Fruit fly (Drosophila melanogaster): ENCODE results near the gene CG8565.

Gene CG8565

dm6 chrX:15867863-15868262 is 30.2 kb downstream of the CG8565 start, which contains the start of gene Gapdh2 (continued):
- TF ChIP-seq Doc2 (GFP tag; IDR thresholded peaks at IDR 0.05), result no peak; the same call in 1 of the 2 replicates
- peak; percentile 99 for TF ChIP-seq grau (tag; optimal IDR thresholded peaks at IDR 0.05)
- peak; percentile 90 for TF ChIP-seq CG30020 (tag; optimal IDR thresholded peaks at IDR 0.05)
- TF ChIP-seq ab (GFP tag; optimal IDR thresholded peaks at IDR 0.05), result peak; percentile 88
- TF ChIP-seq al (GFP tag; IDR thresholded peaks at IDR 0.05), result peak; percentile 98
- TF ChIP-seq sc (optimal IDR thresholded peaks at IDR 0.05), result no peak
- peak; percentile 96 for TF ChIP-seq sc (GFP tag; optimal IDR thresholded peaks at IDR 0.05)
- peak; percentile 96; the same call in 1 of the 2 replicates for TF ChIP-seq Lim3 (GFP tag; IDR thresholded peaks at IDR 0.05)
- peak; percentile 95 for TF ChIP-seq chn (GFP tag; optimal IDR thresholded peaks at IDR 0.05)
- TF ChIP-seq dysf (GFP tag; IDR thresholded peaks at IDR 0.05), result peak; percentile 99
- TF ChIP-seq CG10431 (GFP tag; optimal IDR thresholded peaks at IDR 0.05), result peak; percentile 98
- TF ChIP-seq kah (GFP tag; optimal IDR thresholded peaks at IDR 0.05), result peak; percentile 99
- TF ChIP-seq amos (GFP tag; IDR thresholded peaks at IDR 0.05; ENCODE audit: partially characterized antibody), result no peak; the same call in 1 of the 2 replicates
- TF ChIP-seq CG10147 (GFP tag; optimal IDR thresholded peaks at IDR 0.05), result peak; percentile 100
- TF ChIP-seq CG12236 (GFP tag; optimal IDR thresholded peaks at IDR 0.05), result peak; percentile 94
- TF ChIP-seq CG11247 (GFP tag; IDR thresholded peaks at IDR 0.05), result peak; percentile 98
- no peak for TF ChIP-seq hb (GFP tag; IDR thresholded peaks at IDR 0.05; ENCODE audit: partially characterized antibody)
- TF ChIP-seq grn (GFP tag; optimal IDR thresholded peaks at IDR 0.05), result peak; percentile 91
- TF ChIP-seq CG4854 (GFP tag; optimal IDR thresholded peaks at IDR 0.05), result peak; percentile 98
- 0 out of 4 replicates have a peak, but pooled peaks have one; percentile 46 for TF ChIP-seq chinmo (GFP tag; IDR thresholded peaks at IDR 0.05; ENCODE audit: partially characterized antibody)
- TF ChIP-seq ken (GFP tag; IDR thresholded peaks at IDR 0.05), result peak; percentile 98; the same call in 2 of the 3 replicates
- TF ChIP-seq vvl (GFP tag; IDR thresholded peaks at IDR 0.05), result peak; percentile 100
- TF ChIP-seq CG10959 (GFP tag; IDR thresholded peaks at IDR 0.05), result peak; percentile 91
- peak; percentile 99 for TF ChIP-seq Dbx (GFP tag; IDR thresholded peaks at IDR 0.05)
- TF ChIP-seq CG12071 (GFP tag; optimal IDR thresholded peaks at IDR 0.05), result peak; percentile 100
- peak; percentile 99 for TF ChIP-seq Xrp1 (GFP tag; IDR thresholded peaks at IDR 0.05)
- TF ChIP-seq CG4820 (GFP tag; optimal IDR thresholded peaks at IDR 0.05), result peak; percentile 98
- no peak for TF ChIP-seq lov (optimal IDR thresholded peaks at IDR 0.05)
- TF ChIP-seq lov (GFP tag; IDR thresholded peaks at IDR 0.05), result peak; percentile 98; the same call in 2 of the 3 replicates
- TF ChIP-seq schlank (tag; optimal IDR thresholded peaks at IDR 0.05), result peak; percentile 99
- no peak for TF ChIP-seq h (optimal IDR thresholded peaks at IDR 0.05)
- peak; percentile 90 for TF ChIP-seq NC2α (GFP tag; optimal IDR thresholded peaks at IDR 0.05)
- TF ChIP-seq HHEX (GFP tag; optimal IDR thresholded peaks at IDR 0.05), result peak; percentile 100
- peak; percentile 97 for TF ChIP-seq Rx (GFP tag; IDR thresholded peaks at IDR 0.05)
- peak; percentile 100 for TF ChIP-seq CG7839 (tag; optimal IDR thresholded peaks at IDR 0.05)
- no peak for TF ChIP-seq CG2129 (GFP tag; IDR thresholded peaks at IDR 0.05; ENCODE audit: partially characterized antibody)
- TF ChIP-seq her (GFP tag; optimal IDR thresholded peaks at IDR 0.05), result peak; percentile 94
- peak; percentile 99 for TF ChIP-seq CG34422 (GFP tag; IDR thresholded peaks at IDR 0.05)
- TF ChIP-seq CG11723 (GFP tag; optimal IDR thresholded peaks at IDR 0.05), result peak; percentile 99
- TF ChIP-seq Drgx (GFP tag; IDR thresholded peaks at IDR 0.05), result peak; percentile 100
- peak; percentile 99 for TF ChIP-seq CG18476 (GFP tag; optimal IDR thresholded peaks at IDR 0.05)
- peak; percentile 65 for TF ChIP-seq Sry-δ (GFP tag; optimal IDR thresholded peaks at IDR 0.05)
- peak; percentile 91 for TF ChIP-seq Atf3 (GFP tag; optimal IDR thresholded peaks at IDR 0.05)
- TF ChIP-seq B-H1 (GFP tag; IDR thresholded peaks at IDR 0.05), result peak; percentile 99
- TF ChIP-seq wek (GFP tag; optimal IDR thresholded peaks at IDR 0.05), result peak; percentile 96
- peak; percentile 99 for TF ChIP-seq cwo (GFP tag; optimal IDR thresholded peaks at IDR 0.05)
- no peak for TF ChIP-seq nerfin-2 (GFP tag; IDR thresholded peaks at IDR 0.05; ENCODE audit: partially characterized antibody)
- TF ChIP-seq Blimp-1 (GFP tag; optimal IDR thresholded peaks at IDR 0.05), result peak; percentile 99
- TF ChIP-seq sug (tag; optimal IDR thresholded peaks at IDR 0.05), result peak; percentile 100
- TF ChIP-seq Elba2 (GFP tag; optimal IDR thresholded peaks at IDR 0.05), result peak; percentile 63
- TF ChIP-seq Bteb2 (GFP tag; optimal IDR thresholded peaks at IDR 0.05), result peak; percentile 99
- TF ChIP-seq exex (tag; optimal IDR thresholded peaks at IDR 0.05), result peak; percentile 100

Data from whole organism, embryonic.